Worm (Caenorhabditis elegans) whole organism, L3 larva: ENCODE results near the gene F15H10.12.

Experiments used
- ceh-82 ChIP-seq: fragments of 150-350 bp; optimal IDR thresholded peaks from 2 replicates; lab custom pipeline; 2014; ENCODE audit warnings: missing biosample characterization, missing genetic modification characterization
- elt-2 ChIP-seq: sonication (generic microtip); optimal IDR thresholded peaks from 2 replicates; lab custom pipeline; 2016; ENCODE audit warnings: missing genetic modification reagents, mild to moderate bottlenecking, missing genetic modification characterization, missing compliant biosample characterization
- eor-1 ChIP-seq, 2 experiments: fragments of 150-350 bp; optimal IDR thresholded peaks; 2 replicates each; lab custom pipeline; 2014 to 2018; ENCODE audit warnings: missing biosample characterization in 2 of 2, missing genetic modification characterization in 2 of 2
- fkh-10 ChIP-seq: sonication (generic microtip); optimal IDR thresholded peaks from 2 replicates; lab custom pipeline; 2017; ENCODE audit warnings: missing biosample characterization, missing genetic modification reagents, missing genetic modification characterization
- fkh-2 ChIP-seq: fragments of 150-350 bp; optimal IDR thresholded peaks from 2 replicates; lab custom pipeline; 2014; ENCODE audit warnings: missing biosample characterization, missing genetic modification reagents, missing genetic modification characterization
- hmg-11 ChIP-seq: sonication (generic microtip); optimal IDR thresholded peaks from 2 replicates; lab custom pipeline; 2016; ENCODE audit warnings: missing genetic modification characterization, missing compliant biosample characterization
- mml-1 ChIP-seq: fragments of 150-350 bp; sonication (generic microtip); optimal IDR thresholded peaks from 3 replicates; lab custom pipeline; 2014; ENCODE audit warnings: missing biosample characterization, missing genetic modification characterization
- nhr-11 ChIP-seq: fragments of 150-350 bp; optimal IDR thresholded peaks from 2 replicates; lab custom pipeline; 2014; ENCODE audit warnings: missing biosample characterization, missing genetic modification characterization
- nhr-25 ChIP-seq: sonication (generic microtip); optimal IDR thresholded peaks from 2 replicates; lab custom pipeline; 2017; ENCODE audit warnings: missing biosample characterization, missing genetic modification characterization
- snpc-4 ChIP-seq: fragments of 150-350 bp; optimal IDR thresholded peaks from 2 replicates; lab custom pipeline; 2014; ENCODE audit warnings: missing biosample characterization, missing genetic modification characterization
- unc-62 ChIP-seq: fragments of 150-350 bp; sonication (generic microtip); optimal IDR thresholded peaks from 4 replicates; lab custom pipeline; 2014; ENCODE audit warnings: missing biosample characterization, missing genetic modification reagents, missing genetic modification characterization
- zag-1 ChIP-seq: fragments of 150-350 bp; optimal IDR thresholded peaks from 2 replicates; lab custom pipeline; 2014; ENCODE audit warnings: missing biosample characterization, missing genetic modification characterization
- ztf-4 ChIP-seq: fragments of 150-350 bp; optimal IDR thresholded peaks from 2 replicates; lab custom pipeline; 2014; ENCODE audit warnings: missing biosample characterization, missing genetic modification characterization

ce11 chrV:10410030-10410713, at the start of gene F15H10.12:
- TF ChIP-seq nhr-11 (tag; lab: Kevin White, UChicago) = no peak
- TF ChIP-seq ztf-4 = no peak
- TF ChIP-seq ceh-82 (tag; lab: Kevin White, UChicago) = no peak
- no peak for TF ChIP-seq unc-62 (GFP tag; lab: Kevin White, UChicago)
- no peak for TF ChIP-seq snpc-4 (tag; lab: Kevin White, UChicago)
- TF ChIP-seq hmg-11 (tag; lab: Kevin White, UChicago) = no peak
- no peak for TF ChIP-seq eor-1 (tag; optimal IDR thresholded peaks at IDR 0.05; lab: Kevin White, UChicago)
- no peak for TF ChIP-seq zag-1
- TF ChIP-seq fkh-10 (GFP tag; lab: Kevin White, UChicago) = no peak
- TF ChIP-seq mml-1 (tag; lab: Kevin White, UChicago) = no peak
- TF ChIP-seq elt-2 = no peak
- TF ChIP-seq fkh-2 (tag; lab: Kevin White, UChicago) = no peak
- TF ChIP-seq nhr-25 (tag; lab: Kevin White, UChicago) = no peak
